Worm (Caenorhabditis elegans) whole organism, mixed stage, embryonic: ENCODE results near the gene srh-73.

ENCODE experiments used
- M03D4.4 ChIP-seq: sonication (generic microtip); optimal IDR thresholded peaks from 2 replicates; lab custom pipeline; 2017; ENCODE audit warnings: mild to moderate bottlenecking, missing genetic modification characterization, missing compliant biosample characterization
- bed-3 ChIP-seq: fragments of 200-800 bp; sonication (Bioruptor generic); optimal IDR thresholded peaks from 3 replicates; lab custom pipeline; 2018; ENCODE audit warnings: mild to moderate bottlenecking, missing genetic modification characterization, moderate library complexity, missing compliant biosample characterization
- blmp-1 ChIP-seq: fragments of 150-350 bp; optimal IDR thresholded peaks from 2 replicates; lab custom pipeline; 2014; ENCODE audit warnings: missing biosample characterization, missing genetic modification characterization
- ceh-39 ChIP-seq: fragments of 150-350 bp; optimal IDR thresholded peaks from 2 replicates; lab custom pipeline; 2014; ENCODE audit warnings: missing biosample characterization, missing genetic modification characterization
- ceh-43 ChIP-seq: fragments of 200-800 bp; sonication (Bioruptor generic); optimal IDR thresholded peaks from 2 replicates; lab custom pipeline; 2018; ENCODE audit warnings: mild to moderate bottlenecking, missing genetic modification characterization, moderate library complexity, missing compliant biosample characterization
- ceh-83 ChIP-seq: fragments of 200-800 bp; sonication (Bioruptor generic); optimal IDR thresholded peaks from 2 replicates; lab custom pipeline; 2018; ENCODE audit warnings: mild to moderate bottlenecking, missing genetic modification characterization, missing compliant biosample characterization
- cnd-1 ChIP-seq: fragments of 200-800 bp; sonication (Bioruptor generic); optimal IDR thresholded peaks from 2 replicates; lab custom pipeline; 2018; ENCODE audit warnings: mild to moderate bottlenecking, missing genetic modification characterization, missing compliant biosample characterization
- drap-1 ChIP-seq: fragments of 200-800 bp; sonication (Bioruptor generic); optimal IDR thresholded peaks from 3 replicates; lab custom pipeline; 2018; ENCODE audit warnings: mild to moderate bottlenecking, missing genetic modification characterization, missing compliant biosample characterization
- elt-1 ChIP-seq: sonication (generic microtip); optimal IDR thresholded peaks from 2 replicates; lab custom pipeline; 2017; ENCODE audit warnings: missing genetic modification characterization, mild to moderate bottlenecking, missing compliant biosample characterization, antibody characterized with exemption, moderate library complexity, borderline replicate concordance; ENCODE audit not compliant: insufficient read depth
- elt-3 ChIP-seq: fragments of 150-350 bp; optimal IDR thresholded peaks from 2 replicates; lab custom pipeline; 2014; ENCODE audit warnings: missing biosample characterization, missing genetic modification characterization
- flh-1 ChIP-seq: fragments of 200-800 bp; sonication (Bioruptor generic); optimal IDR thresholded peaks from 2 replicates; lab custom pipeline; 2018; ENCODE audit warnings: mild to moderate bottlenecking, missing genetic modification characterization, moderate library complexity, missing compliant biosample characterization
- lin-13 ChIP-seq: fragments of 150-350 bp; optimal IDR thresholded peaks from 2 replicates; lab custom pipeline; 2014; ENCODE audit warnings: missing biosample characterization, missing genetic modification characterization
- lin-32 ChIP-seq: fragments of 200-800 bp; sonication (Bioruptor generic); optimal IDR thresholded peaks from 2 replicates; lab custom pipeline; 2018; ENCODE audit warnings: mild to moderate bottlenecking, missing genetic modification characterization, missing compliant biosample characterization
- lsy-2 ChIP-seq: fragments of 150-350 bp; optimal IDR thresholded peaks from 2 replicates; lab custom pipeline; 2014; ENCODE audit warnings: missing biosample characterization, missing genetic modification characterization
- mab-5 ChIP-seq: fragments of 150-350 bp; optimal IDR thresholded peaks from 2 replicates; lab custom pipeline; 2014; ENCODE audit warnings: missing biosample characterization, missing genetic modification characterization
- nhr-12 ChIP-seq: fragments of 150-350 bp; optimal IDR thresholded peaks from 2 replicates; lab custom pipeline; 2014; ENCODE audit warnings: missing biosample characterization, missing genetic modification characterization
- nhr-237 ChIP-seq: fragments of 150-350 bp; optimal IDR thresholded peaks from 2 replicates; lab custom pipeline; 2014; ENCODE audit warnings: missing biosample characterization, missing genetic modification characterization
- nhr-28 ChIP-seq: fragments of 150-350 bp; optimal IDR thresholded peaks from 2 replicates; lab custom pipeline; 2014; ENCODE audit warnings: missing biosample characterization, missing genetic modification characterization
- nhr-76 ChIP-seq: sonication (generic microtip); optimal IDR thresholded peaks from 2 replicates; lab custom pipeline; 2017; ENCODE audit warnings: missing biosample characterization, missing genetic modification characterization
- pha-4 ChIP-seq: fragments of 150-350 bp; optimal IDR thresholded peaks from 2 replicates; lab custom pipeline; 2018; ENCODE audit warnings: missing biosample characterization, missing genetic modification reagents, missing genetic modification characterization
- sem-2 ChIP-seq: fragments of 200-800 bp; sonication (Bioruptor generic); optimal IDR thresholded peaks from 2 replicates; lab custom pipeline; 2018; ENCODE audit warnings: mild to moderate bottlenecking, missing genetic modification characterization, missing compliant biosample characterization
- snpc-4 ChIP-seq: fragments of 150-350 bp; optimal IDR thresholded peaks from 2 replicates; lab custom pipeline; 2014; ENCODE audit warnings: missing biosample characterization, missing genetic modification characterization
- sptf-1 ChIP-seq: sonication (generic microtip); optimal IDR thresholded peaks from 2 replicates; lab custom pipeline; 2017; ENCODE audit warnings: mild to moderate bottlenecking, missing genetic modification characterization, moderate library complexity, missing compliant biosample characterization
- tbx-8 ChIP-seq: fragments of 200-800 bp; sonication (Bioruptor generic); optimal IDR thresholded peaks from 2 replicates; lab custom pipeline; 2018; ENCODE audit warnings: mild to moderate bottlenecking, missing genetic modification characterization, moderate library complexity, missing compliant biosample characterization
- unc-120 ChIP-seq: sonication (generic microtip); optimal IDR thresholded peaks from 2 replicates; lab custom pipeline; 2017; ENCODE audit warnings: missing genetic modification characterization, missing compliant biosample characterization; ENCODE audit not compliant: poor library complexity, severe bottlenecking
- unc-62 ChIP-seq: fragments of 150-350 bp; optimal IDR thresholded peaks from 2 replicates; lab custom pipeline; 2014; ENCODE audit warnings: missing biosample characterization, missing genetic modification reagents, missing genetic modification characterization
- zip-8 ChIP-seq: fragments of 150-350 bp; optimal IDR thresholded peaks from 2 replicates; lab custom pipeline; 2014; ENCODE audit warnings: missing biosample characterization, missing genetic modification characterization
- ztf-11 ChIP-seq: fragments of 150-350 bp; optimal IDR thresholded peaks from 2 replicates; lab custom pipeline; 2014; ENCODE audit warnings: missing biosample characterization, missing genetic modification characterization

The srh-73 gene

ce11 chrII:12546413-12546812, 34.4 kb downstream of the srh-73 start, which contains the start of the genes F49C5.5 and F49C5.10:
Gene F49C5.5, minus strand, starts transcription at chrII:12546513.
Gene F49C5.10, plus strand, starts transcription at chrII:12546756.
- TF ChIP-seq tbx-8 (no peak), ztf-11 (tag; lab: Kevin White, UChicago) (no peak), cnd-1 (tag; lab: Kevin White, UChicago) (no peak), drap-1 (GFP tag; lab: Kevin White, UChicago) (no peak), lin-32 (GFP tag; lab: Kevin White, UChicago) (no peak), bed-3 (no peak), blmp-1 (no peak), sem-2 (GFP tag; lab: Kevin White, UChicago) (no peak), sptf-1 (tag; lab: Kevin White, UChicago) (no peak)

- TF ChIP-seq ceh-83, result no peak
- TF ChIP-seq blmp-1, result no peak
- no peak for TF ChIP-seq ceh-43 (GFP tag; lab: Kevin White, UChicago)
- no peak for TF ChIP-seq nhr-76 (tag; lab: Kevin White, UChicago)
Observed at ce11 chrII:12547547-12547946, 35.6 kb downstream of the srh-73 start, which contains the start of gene F49C5.16. Gene F49C5.16, plus strand, starts transcription at chrII:12547847.

ce11 chrII:12549613-12550012, 37.6 kb downstream of the srh-73 start:
- TF ChIP-seq lin-32 (GFP tag; lab: Kevin White, UChicago) (no peak), nhr-76 (tag; lab: Kevin White, UChicago) (no peak), mab-5 (tag; lab: Kevin White, UChicago) (no peak), cnd-1 (tag; lab: Kevin White, UChicago) (no peak), unc-62 (GFP tag; lab: Kevin White, UChicago) (no peak), lsy-2 (no peak), tbx-8 (no peak), ceh-39 (tag; lab: Kevin White, UChicago) (no peak), unc-120 (tag; lab: Kevin White, UChicago) (no peak), snpc-4 (tag; lab: Kevin White, UChicago) (no peak), pha-4 (no peak), flh-1 (no peak), lin-13 (tag; lab: Kevin White, UChicago) (no peak)
- TF ChIP-seq, all 35 proteins: peak for 0

ce11 chrII:12550940-12551339, 39.0 kb downstream of the srh-73 start:
- no peak for TF ChIP-seq ceh-83
- no peak for TF ChIP-seq unc-62 (GFP tag; lab: Kevin White, UChicago)
- no peak for TF ChIP-seq M03D4.4 (tag; lab: Kevin White, UChicago)
- no peak for TF ChIP-seq sptf-1 (tag; lab: Kevin White, UChicago)
- TF ChIP-seq lsy-2, result no peak
- no peak for TF ChIP-seq elt-1 (tag; lab: Kevin White, UChicago)
- no peak for TF ChIP-seq nhr-12
- TF ChIP-seq nhr-28 (tag; lab: Kevin White, UChicago), result no peak
- no peak for TF ChIP-seq elt-3
- no peak for TF ChIP-seq cnd-1 (tag; lab: Kevin White, UChicago)
- no peak for TF ChIP-seq ztf-11 (tag; lab: Kevin White, UChicago)

ce11 chrII:12555579-12555978, 43.6 kb downstream of the srh-73 start, which contains the start of gene F49C5.11:
Gene F49C5.11, plus strand, starts transcription at chrII:12555879.
- no peak for TF ChIP-seq flh-1
- TF ChIP-seq unc-62 (GFP tag; lab: Kevin White, UChicago), result no peak
- no peak for TF ChIP-seq pha-4
- TF ChIP-seq unc-120 (tag; lab: Kevin White, UChicago), result no peak
- TF ChIP-seq lsy-2, result no peak
- TF ChIP-seq sptf-1 (tag; lab: Kevin White, UChicago), result no peak
- TF ChIP-seq zip-8, result no peak
- no peak for TF ChIP-seq ceh-83
- TF ChIP-seq elt-1 (tag; lab: Kevin White, UChicago), result no peak

ce11 chrII:12560210-12560609, 48.2 kb downstream of the srh-73 start, which contains the start of gene F49C5.12:
Gene F49C5.12, minus strand, starts transcription at chrII:12560310.
- TF ChIP-seq blmp-1, result no peak
- no peak for TF ChIP-seq M03D4.4 (tag; lab: Kevin White, UChicago)
- no peak for TF ChIP-seq nhr-237 (tag; lab: Kevin White, UChicago)
